Fruit fly (Drosophila melanogaster): ENCODE measurements around the gene Polr1E.
A peak's percentile ranks its signal among the peaks of the same experiment; 100 is the strongest.

Polr1E gene

dm6 chr3R:18311368-18311919 is 9.9 kb upstream of the Polr1E start (continued):
- TF ChIP-seq NFAT (GFP tag; IDR thresholded peaks at IDR 0.05): peak; percentile 57
- TF ChIP-seq CG15269 (tag; optimal IDR thresholded peaks at IDR 0.05): peak; percentile 67
- peak; percentile 61; the same call in 1 of the 3 replicates for TF ChIP-seq CG11093 (GFP tag; IDR thresholded peaks at IDR 0.05)
- TF ChIP-seq ATbp (GFP tag; optimal IDR thresholded peaks at IDR 0.05): peak; percentile 91
- 0 out of 3 replicates have a peak, but pooled peaks have one; percentile 63 for TF ChIP-seq CG2199 (GFP tag; IDR thresholded peaks at IDR 0.05)
- no peak for TF ChIP-seq jing (GFP tag; optimal IDR thresholded peaks at IDR 0.05)
- no peak for TF ChIP-seq tap (tag; optimal IDR thresholded peaks at IDR 0.05)
- no peak for TF ChIP-seq lilli (GFP tag; optimal IDR thresholded peaks at IDR 0.05)
- peak; percentile 65 for TF ChIP-seq TFAM (GFP tag; optimal IDR thresholded peaks at IDR 0.05)
- no peak for TF ChIP-seq CG2116 (GFP tag; optimal IDR thresholded peaks at IDR 0.05)
- TF ChIP-seq cg (GFP tag; optimal IDR thresholded peaks at IDR 0.05): peak; percentile 55
- TF ChIP-seq B-H2 (GFP tag; optimal IDR thresholded peaks at IDR 0.05): no peak
- TF ChIP-seq CG11247 (GFP tag; IDR thresholded peaks at IDR 0.05): peak; percentile 59
- TF ChIP-seq yki (optimal IDR thresholded peaks at IDR 0.05): no peak
- TF ChIP-seq al (GFP tag; IDR thresholded peaks at IDR 0.05): no peak
- peak; percentile 81 for TF ChIP-seq CG2678 (tag; optimal IDR thresholded peaks at IDR 0.05)
- TF ChIP-seq CG18476 (GFP tag; optimal IDR thresholded peaks at IDR 0.05): peak; percentile 3
- no peak for TF ChIP-seq slou (GFP tag; optimal IDR thresholded peaks at IDR 0.05)
- no peak for TF ChIP-seq Ravus (GFP tag; IDR thresholded peaks at IDR 0.05)
- peak; percentile 23 for TF ChIP-seq fd96Cb (tag; optimal IDR thresholded peaks at IDR 0.05)
- no peak for TF ChIP-seq CG12155 (GFP tag; optimal IDR thresholded peaks at IDR 0.05)
- 0 out of 2 replicates have a peak, but pooled peaks have one; percentile 2 for TF ChIP-seq E2f1 (GFP tag; IDR thresholded peaks at IDR 0.05)
- peak; percentile 67 for TF ChIP-seq Blimp-1 (GFP tag; optimal IDR thresholded peaks at IDR 0.05)
- TF ChIP-seq D (optimal IDR thresholded peaks at IDR 0.05): no peak
- TF ChIP-seq D (GFP tag; optimal IDR thresholded peaks at IDR 0.05): peak; percentile 81
- peak; percentile 93 for TF ChIP-seq CG7556 (GFP tag; optimal IDR thresholded peaks at IDR 0.05)
- TF ChIP-seq unpg (GFP tag; optimal IDR thresholded peaks at IDR 0.05): peak; percentile 20
- peak; percentile 75 for TF ChIP-seq grau (tag; optimal IDR thresholded peaks at IDR 0.05)
- TF ChIP-seq CG4404 (GFP tag; IDR thresholded peaks at IDR 0.05): no peak
- peak; percentile 74 for TF ChIP-seq bcd (GFP tag; optimal IDR thresholded peaks at IDR 0.05)
- TF ChIP-seq CG17359 (tag; optimal IDR thresholded peaks at IDR 0.05): peak; percentile 52
- TF ChIP-seq CG30403 (GFP tag; optimal IDR thresholded peaks at IDR 0.05): peak; percentile 66
- peak; percentile 33 for TF ChIP-seq Jarid2 (GFP tag; optimal IDR thresholded peaks at IDR 0.05)
- peak; percentile 54 for TF ChIP-seq Hmr (GFP tag; optimal IDR thresholded peaks at IDR 0.05)
- TF ChIP-seq zf30C (GFP tag; optimal IDR thresholded peaks at IDR 0.05): peak; percentile 69
- TF ChIP-seq Dfd (GFP tag; optimal IDR thresholded peaks at IDR 0.05): no peak
- TF ChIP-seq CG4328 (GFP tag; optimal IDR thresholded peaks at IDR 0.05): peak; percentile 39
- peak; percentile 54 for TF ChIP-seq CG18619 (GFP tag; optimal IDR thresholded peaks at IDR 0.05)

dm6 chr3R:18310766-18311367 is 9.3 kb upstream of the Polr1E start:
- TF ChIP-seq slbo (GFP tag; IDR thresholded peaks at IDR 0.05) (no peak), dmrt99B (tag; optimal IDR thresholded peaks at IDR 0.05) (peak; percentile 66), CG14050 (GFP tag; IDR thresholded peaks at IDR 0.05) (no peak), klu (GFP tag; IDR thresholded peaks at IDR 0.05) (no peak), CG12659 (GFP tag; optimal IDR thresholded peaks at IDR 0.05) (peak; percentile 56), Ada2b (GFP tag; IDR thresholded peaks at IDR 0.05) (no peak), CG10543 (GFP tag; optimal IDR thresholded peaks at IDR 0.05) (peak; percentile 46), CG12104 (GFP tag; optimal IDR thresholded peaks at IDR 0.05) (no peak), sim (GFP tag; IDR thresholded peaks at IDR 0.05) (no peak), eve (GFP tag; optimal IDR thresholded peaks at IDR 0.05) (no peak), CG2202 (tag; optimal IDR thresholded peaks at IDR 0.05) (no peak), Deaf1 (tag; optimal IDR thresholded peaks at IDR 0.05) (no peak), Rfx (GFP tag; IDR thresholded peaks at IDR 0.05) (peak; percentile 30; the same call in 1 of the 2 replicates), prd (optimal IDR thresholded peaks at IDR 0.05) (no peak), prd (GFP tag; IDR thresholded peaks at IDR 0.05) (no peak)
